Fruit fly (Drosophila melanogaster) whole organism, embryonic: Measurements from ENCODE around the gene CG43273.

Experiments used
- Blimp-1 ChIP-seq: fragments of 200-800 bp; sonication (Bioruptor generic); optimal IDR thresholded peaks from 3 replicates; lab custom pipeline; 2018; ENCODE audit warnings: missing biosample characterization, missing genetic modification characterization, mild to moderate bottlenecking, moderate library complexity, missing genetic modification reagents
- Bteb2 ChIP-seq: fragments of 200-800 bp; sonication (Bioruptor generic); optimal IDR thresholded peaks from 2 replicates; lab custom pipeline; 2016; ENCODE audit warnings: missing biosample characterization, missing genetic modification characterization
- CG10267 ChIP-seq: fragments of 200-800 bp; sonication (Bioruptor generic); optimal IDR thresholded peaks from 2 replicates; lab custom pipeline; 2018; ENCODE audit warnings: missing biosample characterization, mild to moderate bottlenecking, missing genetic modification characterization, moderate library complexity
- CG10462 ChIP-seq: fragments of 200-800 bp; sonication (Bioruptor generic); optimal IDR thresholded peaks from 2 replicates; lab custom pipeline; 2016; ENCODE audit warnings: missing biosample characterization, missing genetic modification characterization
- CG11398 ChIP-seq: fragments of 200-800 bp; sonication (Bioruptor generic); optimal IDR thresholded peaks from 2 replicates; lab custom pipeline; 2016; ENCODE audit warnings: missing biosample characterization, missing genetic modification characterization
- CG13287 ChIP-seq: fragments of 200-800 bp; sonication (Bioruptor generic); IDR thresholded peaks from 2 replicates; pipeline ENCODE4 v1.3.6; 2022; ENCODE audit warnings: missing biosample characterization, missing genetic modification characterization; ENCODE audit not compliant: partially characterized antibody
- CG13775 ChIP-seq: fragments of 200-800 bp; sonication (Bioruptor generic); optimal IDR thresholded peaks from 3 replicates; lab custom pipeline; 2017; ENCODE audit warnings: missing biosample characterization, mild to moderate bottlenecking, missing genetic modification characterization
- CG16779 ChIP-seq: fragments of 200-800 bp; sonication (Bioruptor generic); IDR thresholded peaks from 2 replicates; pipeline ENCODE4 v1.3.6; 2022; ENCODE audit warnings: missing biosample characterization, missing genetic modification characterization
- CG17568 ChIP-seq: fragments of 200-800 bp; sonication (Bioruptor generic); optimal IDR thresholded peaks from 2 replicates; lab custom pipeline; 2018; ENCODE audit warnings: missing biosample characterization, mild to moderate bottlenecking, missing genetic modification characterization, moderate library complexity
- CG17912 ChIP-seq: fragments of 200-800 bp; sonication (Bioruptor generic); optimal IDR thresholded peaks from 2 replicates; lab custom pipeline; 2018; ENCODE audit warnings: missing biosample characterization, mild to moderate bottlenecking, missing genetic modification characterization
- CG2116 ChIP-seq: fragments of 200-800 bp; sonication (Bioruptor generic); optimal IDR thresholded peaks from 3 replicates; lab custom pipeline; 2018; ENCODE audit warnings: missing biosample characterization, mild to moderate bottlenecking, missing genetic modification characterization
- CG32532 ChIP-seq: fragments of 200-800 bp; sonication (Bioruptor generic); IDR thresholded peaks from 2 replicates; pipeline ENCODE4 v1.3.6; 2022; ENCODE audit warnings: missing biosample characterization, missing genetic modification characterization
- CG34224 ChIP-seq: fragments of 200-800 bp; sonication (Bioruptor generic); IDR thresholded peaks from 3 replicates; pipeline ENCODE4 v1.3.6; 2022; ENCODE audit warnings: missing biosample characterization, missing genetic modification characterization; ENCODE audit not compliant: partially characterized antibody
- CG4617 ChIP-seq: fragments of 200-800 bp; sonication (Bioruptor generic); optimal IDR thresholded peaks from 3 replicates; lab custom pipeline; 2016; ENCODE audit warnings: missing biosample characterization, missing genetic modification characterization, borderline replicate concordance
- CG4707 ChIP-seq: fragments of 200-800 bp; sonication (Bioruptor generic); optimal IDR thresholded peaks from 2 replicates; lab custom pipeline; 2018; ENCODE audit warnings: missing biosample characterization, mild to moderate bottlenecking, missing genetic modification characterization, moderate library complexity
- CG4730 ChIP-seq: fragments of 200-800 bp; sonication (Bioruptor generic); IDR thresholded peaks from 2 replicates; pipeline ENCODE4 v1.3.6; 2022; ENCODE audit warnings: missing biosample characterization, missing genetic modification characterization
- CG9215 ChIP-seq: fragments of 200-800 bp; sonication (Bioruptor generic); IDR thresholded peaks from 2 replicates; pipeline ENCODE4 v1.3.6; 2022; ENCODE audit warnings: missing biosample characterization, missing genetic modification characterization
- CG9797 ChIP-seq: fragments of 200-800 bp; sonication (Bioruptor generic); optimal IDR thresholded peaks from 3 replicates; lab custom pipeline; 2018; ENCODE audit warnings: missing biosample characterization, mild to moderate bottlenecking, missing genetic modification characterization
- Dp ChIP-seq: fragments of 200-800 bp; sonication (Bioruptor generic); optimal IDR thresholded peaks from 2 replicates; lab custom pipeline; 2018; ENCODE audit warnings: missing biosample characterization, mild to moderate bottlenecking, missing genetic modification characterization, moderate library complexity
- E2f2 ChIP-seq: fragments of 200-800 bp; sonication (Bioruptor generic); IDR thresholded peaks from 2 replicates; pipeline ENCODE4 v1.3.6; 2022; ENCODE audit warnings: missing biosample characterization, missing genetic modification characterization
- ERR ChIP-seq: fragments of 200-800 bp; sonication (Bioruptor generic); optimal IDR thresholded peaks from 2 replicates; lab custom pipeline; 2016; ENCODE audit warnings: missing biosample characterization, missing genetic modification characterization
- H15 ChIP-seq: fragments of 200-800 bp; sonication (Bioruptor generic); IDR thresholded peaks from 3 replicates; pipeline ENCODE4 v1.3.6; 2022; ENCODE audit warnings: missing biosample characterization, missing genetic modification characterization
- MBD-R2 ChIP-seq: fragments of 200-800 bp; sonication (Bioruptor generic); IDR thresholded peaks from 2 replicates; pipeline ENCODE4 v1.3.6; 2022; ENCODE audit warnings: missing biosample characterization, missing genetic modification characterization
- MESR4 ChIP-seq: fragments of 200-800 bp; sonication (Bioruptor generic); optimal IDR thresholded peaks from 2 replicates; lab custom pipeline; 2018; ENCODE audit warnings: missing biosample characterization, mild to moderate bottlenecking, missing genetic modification characterization, moderate library complexity
- Mad ChIP-seq: fragments of 200-800 bp; sonication (Bioruptor generic); optimal IDR thresholded peaks from 2 replicates; lab custom pipeline; 2016; ENCODE audit warnings: missing biosample characterization, missing genetic modification characterization
- NFAT ChIP-seq: fragments of 200-800 bp; sonication (Bioruptor generic); IDR thresholded peaks from 2 replicates; pipeline ENCODE4 v1.3.6; 2022; ENCODE audit warnings: missing biosample characterization, missing genetic modification characterization
- Nf-YC ChIP-seq: fragments of 200-800 bp; optimal IDR thresholded peaks from 3 replicates; lab custom pipeline; 2019; ENCODE audit warnings: missing biosample characterization, mild to moderate bottlenecking, missing genetic modification characterization, moderate library complexity
- Ssrp ChIP-seq: fragments of 200-800 bp; sonication (Bioruptor generic); optimal IDR thresholded peaks from 2 replicates; lab custom pipeline; 2018; ENCODE audit warnings: missing biosample characterization, mild to moderate bottlenecking, missing genetic modification characterization, moderate library complexity
- YL-1 ChIP-seq: fragments of 200-800 bp; sonication (Bioruptor generic); optimal IDR thresholded peaks from 3 replicates; lab custom pipeline; 2017; ENCODE audit warnings: missing biosample characterization, mild to moderate bottlenecking, missing genetic modification characterization
- ato ChIP-seq: fragments of 200-800 bp; sonication (Bioruptor generic); IDR thresholded peaks from 2 replicates; pipeline ENCODE4 v1.3.6; 2022; ENCODE audit warnings: missing biosample characterization, missing genetic modification characterization; ENCODE audit not compliant: partially characterized antibody
- cas ChIP-seq: fragments of 200-800 bp; sonication (Bioruptor generic); IDR thresholded peaks from 2 replicates; pipeline ENCODE4 v1.3.6; 2022; ENCODE audit warnings: missing biosample characterization, missing genetic modification characterization
- ems ChIP-seq: fragments of 200-800 bp; sonication (Bioruptor generic); optimal IDR thresholded peaks from 3 replicates; lab custom pipeline; 2016; ENCODE audit warnings: missing biosample characterization, missing genetic modification characterization
- fd3F ChIP-seq: fragments of 200-800 bp; sonication (Bioruptor generic); optimal IDR thresholded peaks from 2 replicates; lab custom pipeline; 2018; ENCODE audit warnings: missing biosample characterization, mild to moderate bottlenecking, missing genetic modification characterization, moderate library complexity
- ftz-f1 ChIP-seq: fragments of 200-800 bp; sonication (Bioruptor generic); optimal IDR thresholded peaks from 2 replicates; lab custom pipeline; 2016; ENCODE audit warnings: missing biosample characterization, missing genetic modification characterization
- gfzf ChIP-seq: fragments of 200-800 bp; sonication (Bioruptor generic); optimal IDR thresholded peaks from 2 replicates; lab custom pipeline; 2016; ENCODE audit warnings: missing biosample characterization, mild to moderate bottlenecking, missing genetic modification characterization, moderate library complexity
- gsb ChIP-seq: fragments of 200-800 bp; sonication (Bioruptor generic); IDR thresholded peaks from 2 replicates; pipeline ENCODE4 v1.3.6; 2022; ENCODE audit warnings: missing biosample characterization, missing genetic modification characterization
- gsb-n ChIP-seq: fragments of 200-800 bp; sonication (Bioruptor generic); optimal IDR thresholded peaks from 3 replicates; lab custom pipeline; 2018; ENCODE audit warnings: missing biosample characterization, mild to moderate bottlenecking, missing genetic modification characterization
- jing ChIP-seq: fragments of 200-800 bp; sonication (Bioruptor generic); optimal IDR thresholded peaks from 2 replicates; lab custom pipeline; 2018; ENCODE audit warnings: missing biosample characterization, mild to moderate bottlenecking, missing genetic modification characterization
- ken ChIP-seq: fragments of 200-800 bp; sonication (Bioruptor generic); IDR thresholded peaks from 3 replicates; pipeline ENCODE4 v1.3.6; 2022; ENCODE audit warnings: missing biosample characterization, missing genetic modification characterization
- knrl ChIP-seq: fragments of 200-800 bp; sonication (Bioruptor generic); IDR thresholded peaks from 3 replicates; pipeline ENCODE4 v1.3.6; 2022; ENCODE audit warnings: missing biosample characterization, missing genetic modification characterization; ENCODE audit not compliant: partially characterized antibody
- org-1 ChIP-seq: fragments of 200-800 bp; sonication (Bioruptor generic); optimal IDR thresholded peaks from 2 replicates; lab custom pipeline; 2017; ENCODE audit warnings: missing biosample characterization, missing genetic modification characterization
- otp ChIP-seq: fragments of 200-800 bp; sonication (Bioruptor generic); IDR thresholded peaks from 3 replicates; pipeline ENCODE4, ENCODE4 v1.3.6; 2022; ENCODE audit warnings: missing biosample characterization, missing genetic modification characterization
- pzg ChIP-seq: fragments of 200-800 bp; sonication (Bioruptor generic); optimal IDR thresholded peaks from 3 replicates; lab custom pipeline; 2018; ENCODE audit warnings: missing biosample characterization, mild to moderate bottlenecking, missing genetic modification characterization, moderate library complexity
- ro ChIP-seq: fragments of 200-800 bp; sonication (Bioruptor generic); IDR thresholded peaks from 2 replicates; pipeline ENCODE4 v1.3.6; 2022; ENCODE audit warnings: missing biosample characterization, missing genetic modification characterization
- tll ChIP-seq, 2 experiments: fragments of 200-800 bp in 1 of 2; fragments of >200 bp in 1 of 2; sonication (Bioruptor generic) in 1 of 2; optimal IDR thresholded peaks; 2 replicates each; lab custom pipeline; 2017 to 2019; ENCODE audit warnings: missing biosample characterization in 2 of 2, missing genetic modification characterization in 2 of 2, mild to moderate bottlenecking in 1 of 2, moderate library complexity in 1 of 2
- tna ChIP-seq: fragments of 200-800 bp; sonication (Bioruptor generic); IDR thresholded peaks from 2 replicates; pipeline ENCODE4 v1.3.6; 2022; ENCODE audit warnings: missing biosample characterization, missing genetic modification characterization; ENCODE audit not compliant: partially characterized antibody
- toy ChIP-seq: fragments of 200-800 bp; sonication (Bioruptor generic); IDR thresholded peaks from 2 replicates; pipeline ENCODE4 v1.3.6; 2022; ENCODE audit warnings: missing biosample characterization, missing genetic modification characterization
- trem ChIP-seq: fragments of 200-800 bp; optimal IDR thresholded peaks from 3 replicates; lab custom pipeline; 2019; ENCODE audit warnings: missing biosample characterization, mild to moderate bottlenecking, missing genetic modification characterization, moderate library complexity
- wdn ChIP-seq: fragments of 200-800 bp; sonication (Bioruptor generic); IDR thresholded peaks from 2 replicates; pipeline ENCODE4 v1.3.6; 2022; ENCODE audit warnings: missing biosample characterization, missing genetic modification characterization
- wek ChIP-seq: fragments of 200-800 bp; sonication (Bioruptor generic); optimal IDR thresholded peaks from 3 replicates; lab custom pipeline; 2018; ENCODE audit warnings: missing biosample characterization, mild to moderate bottlenecking, missing genetic modification characterization, moderate library complexity
- z ChIP-seq: fragments of 200-800 bp; sonication (Bioruptor generic); IDR thresholded peaks from 3 replicates; pipeline ENCODE4 v1.3.6; 2022; ENCODE audit warnings: missing biosample characterization, missing genetic modification characterization

The CG43273 gene

dm6 chr3R:24851429-24851828, 21.3 kb downstream of the CG43273 start, which contains the start of gene Nct (continued):
- no peak for TF ChIP-seq Bteb2 (GFP tag; lab: Kevin White, UChicago)
- peak; percentile 18 for TF ChIP-seq trem (tag; lab: Kevin White, UChicago)
- TF ChIP-seq Blimp-1 (GFP tag; lab: Kevin White, UChicago), result no peak
- TF ChIP-seq ems (GFP tag; lab: Kevin White, UChicago), result no peak
- TF ChIP-seq z (GFP tag; lab: Robert Waterston, UW), result no peak
- TF ChIP-seq pzg (GFP tag; lab: Kevin White, UChicago), result peak; percentile 53
- TF ChIP-seq ro (GFP tag; lab: Robert Waterston, UW), result no peak
- TF ChIP-seq ftz-f1 (GFP tag; lab: Kevin White, UChicago), result peak; percentile 0
- TF ChIP-seq CG4730, result no peak
- TF ChIP-seq CG16779 (GFP tag; lab: Robert Waterston, UW), result no peak
- TF ChIP-seq MBD-R2 (GFP tag; lab: Robert Waterston, UW), result peak; percentile 71; the same call in 1 of the 2 replicates
- TF ChIP-seq CG9797 (GFP tag; lab: Kevin White, UChicago), result peak; percentile 72
- TF ChIP-seq CG10462 (GFP tag; lab: Kevin White, UChicago), result no peak
- no peak for TF ChIP-seq ato (GFP tag; lab: Robert Waterston, UW)
- peak; percentile 17 for TF ChIP-seq CG10267 (tag; lab: Kevin White, UChicago)
- TF ChIP-seq CG17912, result no peak
- TF ChIP-seq E2f2 (GFP tag; lab: Robert Waterston, UW), result peak; percentile 72
- TF ChIP-seq CG11398 (GFP tag; lab: Kevin White, UChicago), result no peak
- TF ChIP-seq tna, result no peak
- no peak for TF ChIP-seq wdn (GFP tag; lab: Robert Waterston, UW)
- no peak for TF ChIP-seq otp (GFP tag; lab: Robert Waterston, UW)
- peak; percentile 51 for TF ChIP-seq CG4617 (GFP tag; lab: Kevin White, UChicago)
- no peak for TF ChIP-seq fd3F (GFP tag; lab: Kevin White, UChicago)
- peak; percentile 7 for TF ChIP-seq CG2116 (GFP tag; lab: Kevin White, UChicago)
- TF ChIP-seq Dp, result peak; percentile 60
- peak; percentile 43 for TF ChIP-seq YL-1
- TF ChIP-seq Ssrp (tag; lab: Kevin White, UChicago), result no peak
- TF ChIP-seq org-1 (GFP tag; lab: Kevin White, UChicago), result no peak
- TF ChIP-seq gfzf, result peak; percentile 75
- TF ChIP-seq NFAT (GFP tag; lab: Robert Waterston, UW), result no peak
- TF ChIP-seq MESR4 (GFP tag; lab: Kevin White, UChicago), result peak; percentile 68
- peak; percentile 35; the same call in 1 of the 2 replicates for TF ChIP-seq CG13287

- TF ChIP-seq CG32532 (GFP tag; lab: Robert Waterston, UW), result no peak
- TF ChIP-seq CG34224, result no peak
- no peak for TF ChIP-seq Nf-YC (tag; lab: Kevin White, UChicago)
- TF ChIP-seq ken (GFP tag; lab: Robert Waterston, UW), result no peak
- no peak for TF ChIP-seq toy
- TF ChIP-seq ro (GFP tag; lab: Robert Waterston, UW), result no peak
- no peak for TF ChIP-seq Mad
- TF ChIP-seq CG4707 (GFP tag; lab: Kevin White, UChicago), result no peak
- TF ChIP-seq knrl (GFP tag; lab: Robert Waterston, UW), result no peak
- TF ChIP-seq gsb (GFP tag; lab: Robert Waterston, UW), result no peak
- no peak for TF ChIP-seq tll (GFP tag; optimal IDR thresholded peaks at IDR 0.05; lab: Kevin White, UChicago)
- no peak for TF ChIP-seq H15
- no peak for TF ChIP-seq ERR (GFP tag; lab: Kevin White, UChicago)
- no peak for TF ChIP-seq CG13775 (GFP tag; lab: Kevin White, UChicago)
- TF ChIP-seq gsb-n (tag; lab: Kevin White, UChicago), result no peak
- no peak for TF ChIP-seq cas (GFP tag; lab: Robert Waterston, UW)
- no peak for TF ChIP-seq CG9215 (GFP tag; lab: Robert Waterston, UW)
- TF ChIP-seq wek, result no peak
- TF ChIP-seq CG17568 (GFP tag; lab: Kevin White, UChicago), result no peak
- no peak for TF ChIP-seq jing (GFP tag; lab: Kevin White, UChicago)
These were observed 26.0 kb downstream of the CG43273 start, which contains the start of gene HDAC11 for dm6 chr3R:24856143-24856542. HDAC11 (minus strand) TSS chr3R:24856243.
